Worm (Caenorhabditis elegans) whole organism, mixed stage, embryonic: Measurements from ENCODE around the gene spig-6.

Source experiments
- ces-1 ChIP-seq: fragments of 150-350 bp; optimal IDR thresholded peaks from 2 replicates; lab custom pipeline; 2014; ENCODE audit warnings: missing biosample characterization, missing genetic modification reagents, missing genetic modification characterization
- flh-1 ChIP-seq: fragments of 200-800 bp; sonication (Bioruptor generic); optimal IDR thresholded peaks from 2 replicates; lab custom pipeline; 2018; ENCODE audit warnings: mild to moderate bottlenecking, missing genetic modification characterization, moderate library complexity, missing compliant biosample characterization
- nhr-76 ChIP-seq: sonication (generic microtip); optimal IDR thresholded peaks from 2 replicates; lab custom pipeline; 2017; ENCODE audit warnings: missing biosample characterization, missing genetic modification characterization
- pha-4 ChIP-seq: fragments of 150-350 bp; optimal IDR thresholded peaks from 2 replicates; lab custom pipeline; 2018; ENCODE audit warnings: missing biosample characterization, missing genetic modification reagents, missing genetic modification characterization
- snpc-4 ChIP-seq: fragments of 150-350 bp; optimal IDR thresholded peaks from 2 replicates; lab custom pipeline; 2014; ENCODE audit warnings: missing biosample characterization, missing genetic modification characterization
- zip-8 ChIP-seq: fragments of 150-350 bp; optimal IDR thresholded peaks from 2 replicates; lab custom pipeline; 2014; ENCODE audit warnings: missing biosample characterization, missing genetic modification characterization
- ztf-11 ChIP-seq: fragments of 150-350 bp; optimal IDR thresholded peaks from 2 replicates; lab custom pipeline; 2014; ENCODE audit warnings: missing biosample characterization, missing genetic modification characterization

- TF ChIP-seq ztf-11 (tag; lab: Kevin White, UChicago) (no peak), zip-8 (tag; lab: Kevin White, UChicago) (no peak), pha-4 (tag; lab: Kevin White, UChicago) (no peak), nhr-76 (tag; lab: Kevin White, UChicago) (no peak), ces-1 (no peak), snpc-4 (tag; lab: Kevin White, UChicago) (no peak), flh-1 (GFP tag; lab: Kevin White, UChicago) (no peak)
These were observed 2.1 kb upstream of the spig-6 start, which contains the start of gene T08G3.11 for ce11 chrV:16479275-16479674.
